Fruit fly (Drosophila melanogaster): ENCODE data around the gene CG42534.

Gene CG42534

dm6 chr3R:27340322-27340721, at the start of gene CG42534:
CG42534 (plus strand) TSS chr3R:27340622.
- TF ChIP-seq CG33017 (tag; optimal IDR thresholded peaks at IDR 0.05): no peak
- no peak for TF ChIP-seq CG14711 (tag; optimal IDR thresholded peaks at IDR 0.05)
- TF ChIP-seq CG7045 (GFP tag; optimal IDR thresholded peaks at IDR 0.05): no peak
- no peak for TF ChIP-seq kay (GFP tag; ENCODE audit: borderline replicate concordance)

dm6 chr3R:27292159-27292880, 48.1 kb upstream of the CG42534 start, which contains the start of gene CG3348:
CG3348 (minus strand) TSS chr3R:27292209.
- no peak for TF ChIP-seq kay (GFP tag; ENCODE audit: borderline replicate concordance)
- peak; percentile 53 for TF ChIP-seq CG5204 (GFP tag; optimal IDR thresholded peaks at IDR 0.05)
- TF ChIP-seq cic (GFP tag; optimal IDR thresholded peaks at IDR 0.05): no peak
- no peak for TF ChIP-seq cnc (optimal IDR thresholded peaks at IDR 0.05)
- peak; percentile 57 for TF ChIP-seq CG12768 (GFP tag; optimal IDR thresholded peaks at IDR 0.05)
- peak; percentile 5 for TF ChIP-seq bab1 (GFP tag; optimal IDR thresholded peaks at IDR 0.05)
- peak; percentile 71 for TF ChIP-seq CG7101 (tag; optimal IDR thresholded peaks at IDR 0.05)
- peak; percentile 68 for TF ChIP-seq CG11617 (GFP tag; optimal IDR thresholded peaks at IDR 0.05)
- TF ChIP-seq CG1620 (GFP tag; optimal IDR thresholded peaks at IDR 0.05): peak; percentile 3
- TF ChIP-seq pad (GFP tag; optimal IDR thresholded peaks at IDR 0.05): peak; percentile 24
- TF ChIP-seq Hr96 (GFP tag; optimal IDR thresholded peaks at IDR 0.05): no peak
- TF ChIP-seq CG7045 (GFP tag; optimal IDR thresholded peaks at IDR 0.05): peak; percentile 38
- no peak for TF ChIP-seq Mnt (GFP tag; optimal IDR thresholded peaks at IDR 0.05)
- peak; percentile 7 for TF ChIP-seq Clk (GFP tag; optimal IDR thresholded peaks at IDR 0.05)
- peak; percentile 69 for TF ChIP-seq CG14711 (tag; optimal IDR thresholded peaks at IDR 0.05)
- TF ChIP-seq tj (GFP tag; optimal IDR thresholded peaks at IDR 0.05): peak; percentile 30
- TF ChIP-seq toe (GFP tag; optimal IDR thresholded peaks at IDR 0.05): peak; percentile 32
- TF ChIP-seq Crg-1 (GFP tag; optimal IDR thresholded peaks at IDR 0.05): no peak
- TF ChIP-seq ovo (GFP tag; optimal IDR thresholded peaks at IDR 0.05): peak; percentile 47
- peak; percentile 49 for TF ChIP-seq CG33017 (tag; optimal IDR thresholded peaks at IDR 0.05)

- TF ChIP-seq CG7045 (GFP tag; optimal IDR thresholded peaks at IDR 0.05) (no peak), CG7101 (tag; optimal IDR thresholded peaks at IDR 0.05) (no peak), cic (GFP tag; optimal IDR thresholded peaks at IDR 0.05) (no peak), CG33017 (tag; optimal IDR thresholded peaks at IDR 0.05) (no peak), Mnt (GFP tag; optimal IDR thresholded peaks at IDR 0.05) (no peak), Crg-1 (GFP tag; optimal IDR thresholded peaks at IDR 0.05) (no peak), kay (GFP tag; ENCODE audit: borderline replicate concordance) (no peak), CG12768 (GFP tag; optimal IDR thresholded peaks at IDR 0.05) (no peak), cnc (optimal IDR thresholded peaks at IDR 0.05) (no peak), CG11617 (GFP tag; optimal IDR thresholded peaks at IDR 0.05) (no peak), Hr96 (GFP tag; optimal IDR thresholded peaks at IDR 0.05) (no peak), CG1620 (GFP tag; optimal IDR thresholded peaks at IDR 0.05) (no peak), tj (GFP tag; optimal IDR thresholded peaks at IDR 0.05) (no peak), bab1 (GFP tag; optimal IDR thresholded peaks at IDR 0.05) (no peak), Clk (GFP tag; optimal IDR thresholded peaks at IDR 0.05) (no peak)
Observed at dm6 chr3R:27293065-27293464, 47.4 kb upstream of the CG42534 start.

dm6 chr3R:27294113-27294512, 46.3 kb upstream of the CG42534 start:
- TF ChIP-seq cnc (optimal IDR thresholded peaks at IDR 0.05) (no peak), Hr96 (GFP tag; optimal IDR thresholded peaks at IDR 0.05) (no peak), kay (GFP tag; ENCODE audit: borderline replicate concordance) (no peak), tj (GFP tag; optimal IDR thresholded peaks at IDR 0.05) (no peak), CG11617 (GFP tag; optimal IDR thresholded peaks at IDR 0.05) (no peak), CG14711 (tag; optimal IDR thresholded peaks at IDR 0.05) (no peak), CG7101 (tag; optimal IDR thresholded peaks at IDR 0.05) (no peak), CG33017 (tag; optimal IDR thresholded peaks at IDR 0.05) (no peak), cic (GFP tag; optimal IDR thresholded peaks at IDR 0.05) (no peak), Clk (GFP tag; optimal IDR thresholded peaks at IDR 0.05) (no peak)

dm6 chr3R:27322225-27322624, 18.2 kb upstream of the CG42534 start, which contains the start of gene CG3339:
CG3339 (minus strand) TSS chr3R:27322325.
- no peak for TF ChIP-seq CG5204 (GFP tag; optimal IDR thresholded peaks at IDR 0.05)
- no peak for TF ChIP-seq Clk (GFP tag; optimal IDR thresholded peaks at IDR 0.05)
- no peak for TF ChIP-seq Mnt (GFP tag; optimal IDR thresholded peaks at IDR 0.05)
- no peak for TF ChIP-seq CG12768 (GFP tag; optimal IDR thresholded peaks at IDR 0.05)
- no peak for TF ChIP-seq cnc (optimal IDR thresholded peaks at IDR 0.05)
- no peak for TF ChIP-seq tj (GFP tag; optimal IDR thresholded peaks at IDR 0.05)
- no peak for TF ChIP-seq CG7101 (tag; optimal IDR thresholded peaks at IDR 0.05)
- TF ChIP-seq Crg-1 (GFP tag; optimal IDR thresholded peaks at IDR 0.05): no peak
- TF ChIP-seq CG33017 (tag; optimal IDR thresholded peaks at IDR 0.05): no peak
- TF ChIP-seq CG7045 (GFP tag; optimal IDR thresholded peaks at IDR 0.05): no peak
- no peak for TF ChIP-seq pad (GFP tag; optimal IDR thresholded peaks at IDR 0.05)

- TF ChIP-seq tj (GFP tag; optimal IDR thresholded peaks at IDR 0.05) (no peak), Crg-1 (GFP tag; optimal IDR thresholded peaks at IDR 0.05) (no peak), cic (GFP tag; optimal IDR thresholded peaks at IDR 0.05) (no peak), kay (GFP tag; ENCODE audit: borderline replicate concordance) (no peak), Clk (GFP tag; optimal IDR thresholded peaks at IDR 0.05) (no peak)
Observed at dm6 chr3R:27330782-27331181, 9.6 kb upstream of the CG42534 start, which contains the start of gene CG3330. CG3330 (minus strand) TSS chr3R:27330882.
